Fruit fly (Drosophila melanogaster) whole organism, larva: ENCODE data around the gene nur.

Source experiments
- noc ChIP-seq: fragments of 200-800 bp; sonication (Bioruptor generic); optimal IDR thresholded peaks from 3 replicates; lab custom pipeline; 2019; ENCODE audit warnings: missing biosample characterization, mild to moderate bottlenecking, missing genetic modification characterization, moderate library complexity

The nur gene

DNA sequence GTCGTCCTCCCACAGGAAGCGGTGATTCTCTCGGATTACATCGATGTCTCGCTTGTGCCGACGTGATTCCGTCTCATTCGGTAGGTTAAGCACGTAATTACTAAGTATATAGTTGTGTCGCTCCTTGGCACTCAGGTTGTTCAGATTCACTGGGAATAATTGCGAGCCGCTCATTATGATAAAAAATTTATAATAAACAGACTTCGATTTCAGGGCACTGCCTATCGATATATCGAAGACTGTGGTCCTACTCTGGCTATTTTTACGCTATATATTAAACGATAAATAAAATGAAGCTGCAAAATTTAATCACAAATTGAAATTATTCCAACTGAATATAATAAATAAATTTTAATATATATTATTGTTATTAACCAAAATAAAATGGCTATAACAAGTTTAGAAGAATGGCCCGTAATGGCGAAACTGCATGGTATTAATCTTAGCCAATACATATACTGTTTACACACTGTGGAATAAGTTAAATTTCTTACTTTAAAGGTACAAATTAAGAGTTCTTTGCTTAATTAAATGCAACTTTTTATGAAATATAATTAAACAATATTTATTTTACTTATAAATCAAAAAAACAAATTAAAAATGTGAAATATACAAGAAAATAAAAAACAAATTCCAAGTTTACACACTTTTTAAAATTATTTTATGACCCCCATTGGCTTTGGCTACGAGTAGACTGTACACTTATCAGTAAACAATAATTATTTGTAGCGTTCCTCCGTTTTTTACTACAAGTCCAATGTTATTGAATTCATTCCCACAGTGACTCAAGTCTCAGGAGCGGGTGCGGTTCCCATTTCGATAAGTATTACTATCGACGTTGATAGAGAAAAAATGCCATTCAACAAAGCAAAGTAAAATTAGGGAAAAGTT, 47.6 kb downstream of the nur start, which contains the start of gene Eato:
Gene Eato, plus strand, starts transcription at position 821 of the 891 bp plus-strand sequence.
- no peak for TF ChIP-seq noc (tag; lab: Kevin White, UChicago)

DNA sequence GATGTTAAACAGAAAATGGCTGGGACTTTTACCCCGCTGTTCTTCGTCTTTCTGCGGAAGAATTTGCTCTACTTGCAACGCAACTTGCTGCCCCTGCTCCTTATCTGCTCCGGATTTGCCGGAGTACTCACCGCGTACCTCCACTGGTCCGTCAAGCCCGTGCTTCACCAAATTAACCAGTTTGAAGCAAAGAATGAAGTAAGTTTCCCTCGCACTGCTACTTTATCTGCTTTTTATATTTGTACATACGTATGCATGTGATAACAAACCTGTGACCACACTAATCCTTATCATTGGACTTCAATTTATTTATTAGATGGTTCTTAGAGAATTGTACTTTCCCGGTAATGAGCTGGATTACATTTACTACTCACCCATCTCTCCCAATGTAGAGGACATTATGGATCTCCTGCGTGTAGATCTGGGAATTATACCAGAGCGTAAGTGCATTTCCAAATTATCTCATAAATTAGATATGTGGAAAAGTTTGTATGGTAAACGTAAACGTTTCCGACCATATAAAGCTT, 48.3 kb downstream of the nur start, which contains the start of gene CG16890:
Gene CG16890, minus strand, starts transcription at position 184 of the 527 bp plus-strand sequence.
- peak; percentile 10 for TF ChIP-seq noc (tag; lab: Kevin White, UChicago)
